Worm (Caenorhabditis elegans) whole organism, L4 larva: ENCODE results near the gene K01F9.2.

Experiments
- F26F4.8 ChIP-seq: fragments of 200-800 bp; sonication (Bioruptor generic); conservative IDR thresholded peaks from 2 replicates; pipeline ENCODE4 v1.3.6; 2022; ENCODE audit warnings: missing genetic modification characterization, missing compliant biosample characterization
- F37D6.2 ChIP-seq: sonication (generic microtip); optimal IDR thresholded peaks from 2 replicates; lab custom pipeline; 2016; ENCODE audit warnings: mild to moderate bottlenecking, missing genetic modification characterization, missing compliant biosample characterization
- F44E2.7 ChIP-seq: fragments of 200-800 bp; sonication (Bioruptor generic); IDR thresholded peaks from 2 replicates; pipeline ENCODE4 v2.1.2; 2022; ENCODE audit warnings: missing genetic modification characterization, missing compliant biosample characterization
- T26A8.4 ChIP-seq: fragments of 200-800 bp; sonication (Bioruptor generic); IDR thresholded peaks from 2 replicates; pipeline ENCODE4 v1.3.6; 2022; ENCODE audit warnings: missing genetic modification characterization, missing compliant biosample characterization
- Y105C5A.15 ChIP-seq: fragments of 200-800 bp; sonication (Bioruptor generic); IDR thresholded peaks from 2 replicates; pipeline ENCODE4 v1.3.6; 2022; ENCODE audit warnings: missing genetic modification characterization, missing compliant biosample characterization
- Y5F2A.4 ChIP-seq: fragments of 200-800 bp; sonication (Bioruptor generic); optimal IDR thresholded peaks from 2 replicates; lab custom pipeline; 2018; ENCODE audit warnings: mild to moderate bottlenecking, missing genetic modification characterization, missing compliant biosample characterization
- Y75B8A.6 ChIP-seq: fragments of 200-800 bp; sonication (Bioruptor generic); IDR thresholded peaks from 2 replicates; pipeline ENCODE4 v1.3.6; 2022; ENCODE audit warnings: missing genetic modification reagents, missing genetic modification characterization, missing compliant biosample characterization
- ZK546.5 ChIP-seq, 2 experiments: sonication (generic microtip); optimal IDR thresholded peaks; 2 replicates each; lab custom pipeline; 2017; ENCODE audit warnings: missing biosample characterization in 2 of 2, missing genetic modification characterization in 2 of 2
- aha-1 ChIP-seq: fragments of 150-350 bp; peaks from one replicate; lab custom pipeline; 2014; ENCODE audit warnings: missing biosample characterization, missing genetic modification characterization
- aly-2 ChIP-seq: sonication (generic microtip); optimal IDR thresholded peaks from 2 replicates; lab custom pipeline; 2018; ENCODE audit warnings: missing biosample characterization, missing genetic modification characterization
- ama-1 ChIP-seq: fragments of 150-350 bp; optimal IDR thresholded peaks from 2 replicates; lab custom pipeline; 2014; ENCODE audit warnings: inconsistent platforms, mixed read lengths
- ceh-28 ChIP-seq: fragments of 150-350 bp; optimal IDR thresholded peaks from 2 replicates; lab custom pipeline; 2014; ENCODE audit warnings: missing biosample characterization, missing genetic modification reagents, missing genetic modification characterization
- ceh-32 ChIP-seq: sonication (generic microtip); optimal IDR thresholded peaks from 2 replicates; lab custom pipeline; 2016; ENCODE audit warnings: mild to moderate bottlenecking, missing genetic modification characterization, missing compliant biosample characterization; ENCODE audit not compliant: poor library complexity
- ceh-44 ChIP-seq: fragments of 200-800 bp; sonication (Bioruptor generic); IDR thresholded peaks from 2 replicates; pipeline ENCODE4 v1.3.6; 2022; ENCODE audit warnings: missing genetic modification reagents, missing genetic modification characterization, missing compliant biosample characterization
- ceh-82 ChIP-seq: sonication (generic microtip); optimal IDR thresholded peaks from 2 replicates; lab custom pipeline; 2017; ENCODE audit warnings: missing biosample characterization, missing genetic modification characterization
- ces-1 ChIP-seq: fragments of 150-350 bp; sonication (generic microtip); optimal IDR thresholded peaks from 4 replicates; lab custom pipeline; 2014; ENCODE audit warnings: missing biosample characterization, missing genetic modification reagents, missing genetic modification characterization
- cey-2 ChIP-seq: sonication (generic microtip); optimal IDR thresholded peaks from 3 replicates; lab custom pipeline; 2017; ENCODE audit warnings: missing genetic modification characterization, mild to moderate bottlenecking, missing compliant biosample characterization, antibody characterized with exemption, borderline replicate concordance; ENCODE audit not compliant: insufficient read depth
- daf-8 ChIP-seq: fragments of 200-800 bp; sonication (Bioruptor generic); IDR thresholded peaks from 2 replicates; pipeline ENCODE4 v1.3.6; 2022; ENCODE audit warnings: missing genetic modification characterization, missing compliant biosample characterization
- dmd-6 ChIP-seq: fragments of 200-800 bp; sonication (Bioruptor generic); IDR thresholded peaks from 2 replicates; pipeline ENCODE4 v1.3.6; 2022; ENCODE audit warnings: missing genetic modification reagents, missing genetic modification characterization, missing compliant biosample characterization
- dpl-1 ChIP-seq: fragments of 150-350 bp; optimal IDR thresholded peaks from 2 replicates; lab custom pipeline; 2014; ENCODE audit warnings: missing biosample characterization, missing genetic modification reagents, missing genetic modification characterization
- duxl-1 ChIP-seq: sonication (generic microtip); optimal IDR thresholded peaks from 2 replicates; lab custom pipeline; 2016; ENCODE audit warnings: mild to moderate bottlenecking, missing genetic modification characterization, moderate library complexity, missing compliant biosample characterization; ENCODE audit not compliant: poor library complexity
- dve-1 ChIP-seq: sonication (generic microtip); optimal IDR thresholded peaks from 2 replicates; lab custom pipeline; 2017; ENCODE audit warnings: antibody characterized with exemption, mild to moderate bottlenecking, missing genetic modification characterization, missing compliant biosample characterization; ENCODE audit not compliant: insufficient read depth
- egl-27 ChIP-seq: sonication (generic microtip); optimal IDR thresholded peaks from 3 replicates; lab custom pipeline; 2017; ENCODE audit warnings: missing biosample characterization, missing genetic modification reagents, missing genetic modification characterization
- egl-43 ChIP-seq: fragments of 200-800 bp; sonication (Bioruptor generic); IDR thresholded peaks from 2 replicates; pipeline ENCODE4 v1.3.6; 2022; ENCODE audit warnings: missing genetic modification reagents, missing genetic modification characterization, missing compliant biosample characterization
- fos-1 ChIP-seq: fragments of 150-350 bp; optimal IDR thresholded peaks from 2 replicates; lab custom pipeline; 2014; ENCODE audit warnings: missing biosample characterization, missing genetic modification characterization
- hif-1 ChIP-seq, 2 experiments: sonication (generic microtip); optimal IDR thresholded peaks; 2 replicates each; lab custom pipeline; 2016 to 2017; ENCODE audit warnings: missing compliant biosample characterization in 2 of 2, missing genetic modification characterization in 2 of 2, missing genetic modification reagents in 2 of 2, missing genotype in 2 of 2, mild to moderate bottlenecking in 1 of 2
- hlh-11 ChIP-seq: fragments of 200-800 bp; sonication (Bioruptor generic); optimal IDR thresholded peaks from 2 replicates; lab custom pipeline; 2018; ENCODE audit warnings: mild to moderate bottlenecking, missing genetic modification characterization, missing compliant biosample characterization
- hlh-30 ChIP-seq: sonication (generic microtip); optimal IDR thresholded peaks from 2 replicates; lab custom pipeline; 2017; ENCODE audit warnings: antibody characterized with exemption, mild to moderate bottlenecking, missing genetic modification characterization, missing compliant biosample characterization; ENCODE audit not compliant: insufficient read depth
- hmg-1.1 ChIP-seq: fragments of 200-800 bp; sonication (Bioruptor generic); IDR thresholded peaks from 2 replicates; pipeline ENCODE4 v1.3.6; 2022; ENCODE audit warnings: missing genetic modification reagents, missing genetic modification characterization, missing compliant biosample characterization
- jun-1 ChIP-seq: fragments of 150-350 bp; optimal IDR thresholded peaks from 2 replicates; lab custom pipeline; 2014; ENCODE audit warnings: missing biosample characterization, missing genetic modification reagents, missing genetic modification characterization
- lim-7 ChIP-seq: fragments of 200-800 bp; sonication (Bioruptor generic); IDR thresholded peaks from 2 replicates; pipeline ENCODE4 v1.3.6; 2022; ENCODE audit warnings: missing genetic modification characterization, missing compliant biosample characterization
- lin-1 ChIP-seq: fragments of 200-800 bp; sonication (Bioruptor generic); IDR thresholded peaks from 2 replicates; pipeline ENCODE4 v1.3.6; 2022; ENCODE audit warnings: missing genetic modification reagents, missing genetic modification characterization, missing compliant biosample characterization
- lin-29 ChIP-seq: fragments of 200-800 bp; sonication (Bioruptor generic); IDR thresholded peaks from 2 replicates; pipeline ENCODE4 v1.3.6; 2022; ENCODE audit warnings: missing genetic modification reagents, missing genetic modification characterization, missing compliant biosample characterization
- lsy-2 ChIP-seq, 2 experiments: fragments of 150-350 bp in 1 of 2; sonication (generic microtip) in 1 of 2; optimal IDR thresholded peaks; 2 replicates each; lab custom pipeline; 2014 to 2017; ENCODE audit warnings: missing biosample characterization in 2 of 2, missing genetic modification characterization in 2 of 2
- mdl-1 ChIP-seq, 2 experiments: fragments of 150-350 bp in 1 of 2; sonication (generic microtip) in 1 of 2; optimal IDR thresholded peaks; 2 replicates each; lab custom pipeline; 2014 to 2017; ENCODE audit warnings: missing biosample characterization in 2 of 2, missing genetic modification characterization in 2 of 2
- mep-1 ChIP-seq: fragments of 150-350 bp; sonication (generic microtip); optimal IDR thresholded peaks from 3 replicates; lab custom pipeline; 2014; ENCODE audit warnings: missing biosample characterization, missing genetic modification characterization
- mxl-3 ChIP-seq: fragments of 200-800 bp; sonication (Bioruptor generic); optimal IDR thresholded peaks from 2 replicates; lab custom pipeline; 2018; ENCODE audit warnings: mild to moderate bottlenecking, missing genetic modification characterization, missing compliant biosample characterization
- nhr-102 ChIP-seq: sonication (generic microtip); optimal IDR thresholded peaks from 2 replicates; lab custom pipeline; 2016; ENCODE audit warnings: mild to moderate bottlenecking, missing genetic modification characterization, moderate library complexity, missing compliant biosample characterization
- nhr-111 ChIP-seq: fragments of 200-800 bp; sonication (Bioruptor generic); optimal IDR thresholded peaks from 2 replicates; lab custom pipeline; 2018; ENCODE audit warnings: mild to moderate bottlenecking, missing genetic modification characterization, missing compliant biosample characterization
- nhr-25 ChIP-seq: sonication (generic microtip); optimal IDR thresholded peaks from 2 replicates; lab custom pipeline; 2017; ENCODE audit warnings: missing genetic modification characterization, mild to moderate bottlenecking, missing compliant biosample characterization, antibody characterized with exemption, moderate library complexity, borderline replicate concordance; ENCODE audit not compliant: insufficient read depth
- php-3 ChIP-seq: fragments of 200-800 bp; sonication (Bioruptor generic); IDR thresholded peaks from 2 replicates; pipeline ENCODE4 v1.3.6; 2022; ENCODE audit warnings: missing genetic modification reagents, missing genetic modification characterization, missing compliant biosample characterization
- pqm-1 ChIP-seq: sonication (generic microtip); optimal IDR thresholded peaks from 2 replicates; lab custom pipeline; 2017; ENCODE audit warnings: missing biosample characterization, missing genetic modification characterization
- rbr-2 ChIP-seq: sonication (generic microtip); optimal IDR thresholded peaks from 2 replicates; lab custom pipeline; 2016; ENCODE audit warnings: missing genotype, missing genetic modification characterization, missing compliant biosample characterization
- unc-39 ChIP-seq: sonication (generic microtip); optimal IDR thresholded peaks from 2 replicates; lab custom pipeline; 2017; ENCODE audit warnings: missing biosample characterization, missing genetic modification characterization
- unc-62 ChIP-seq, 3 experiments: fragments of 150-350 bp in 1 of 3; sonication (generic microtip); optimal IDR thresholded peaks in 2 of 3; peaks in 1 of 3; 1 replicate in 1 of 3; 2 replicates in 2 of 3; lab custom pipeline; 2014 to 2017; ENCODE audit warnings: missing biosample characterization in 3 of 3, missing genetic modification characterization in 3 of 3, missing genetic modification reagents in 3 of 3, missing genotype in 1 of 3
- zfp-3 ChIP-seq: fragments of 200-800 bp; sonication (Bioruptor generic); conservative IDR thresholded peaks from 2 replicates; pipeline ENCODE4 v1.3.6; 2022; ENCODE audit warnings: missing genetic modification reagents, missing genetic modification characterization, missing compliant biosample characterization
- ztf-11 ChIP-seq: fragments of 150-350 bp; optimal IDR thresholded peaks from 2 replicates; lab custom pipeline; 2014; ENCODE audit warnings: missing biosample characterization, missing genetic modification characterization
- ztf-7 ChIP-seq: fragments of 150-350 bp; optimal IDR thresholded peaks from 2 replicates; lab custom pipeline; 2014; ENCODE audit warnings: missing biosample characterization, missing genetic modification characterization

The K01F9.2 gene

DNA sequence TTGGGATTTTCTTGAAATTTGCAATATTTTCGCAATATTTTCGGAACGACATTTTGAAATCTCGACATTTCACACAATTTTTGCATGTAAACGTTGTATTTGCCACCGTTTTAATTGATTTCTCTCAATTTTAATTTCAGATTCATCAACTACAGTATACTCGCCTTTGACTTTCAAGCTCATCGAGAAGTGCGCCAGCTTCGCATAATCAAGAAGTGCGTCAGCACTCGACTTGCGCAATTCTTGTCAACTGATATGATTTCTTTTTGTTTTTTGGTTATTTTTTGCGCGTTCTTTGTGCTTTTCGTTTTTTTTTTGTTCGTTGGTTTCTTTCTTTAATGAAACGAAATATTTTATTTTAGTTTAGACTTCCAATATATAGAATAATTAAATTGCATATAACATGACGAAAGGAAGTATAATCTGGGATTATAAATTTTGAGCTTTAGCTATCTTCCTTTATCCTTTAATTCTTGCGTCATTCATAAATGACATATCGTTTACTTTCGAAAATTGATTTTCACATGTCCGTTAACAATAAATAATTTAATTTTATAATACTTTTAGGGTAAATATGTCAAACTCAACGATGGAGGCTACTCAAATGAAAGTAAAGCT, 10.4 kb upstream of the K01F9.2 start, which contains the start of gene famh-136 (continued):
- TF ChIP-seq ceh-28 (tag; lab: Kevin White, UChicago) (no peak), cey-2 (no peak), ceh-82 (no peak), dpl-1 (GFP tag; lab: Kevin White, UChicago) (peak; percentile 85), pqm-1 (tag; lab: Kevin White, UChicago) (peak; percentile 65), php-3 (peak; percentile 56), jun-1 (tag; lab: Kevin White, UChicago) (no peak), ztf-7 (tag; lab: Kevin White, UChicago) (peak; percentile 64), egl-27 (tag; lab: Kevin White, UChicago) (no peak), mxl-3 (GFP tag; lab: Kevin White, UChicago) (peak; percentile 41), F44E2.7 (GFP tag; lab: Robert Waterston, UW) (no peak), F26F4.8 (GFP tag; lab: Robert Waterston, UW) (no peak), zfp-3 (GFP tag; lab: Robert Waterston, UW) (peak; percentile 66; the same call in 1 of the 2 replicates), egl-43 (GFP tag; lab: Robert Waterston, UW) (no peak), aha-1 (tag; lab: Kevin White, UChicago) (no peak), dmd-6 (peak; percentile 91), lin-1 (GFP tag; lab: Robert Waterston, UW) (no peak), ceh-44 (GFP tag; lab: Robert Waterston, UW) (no peak), ceh-32 (no peak), lin-29 (no peak), lim-7 (GFP tag; lab: Robert Waterston, UW) (no peak), fos-1 (tag; lab: Kevin White, UChicago) (peak; percentile 35), nhr-111 (no peak), nhr-25 (tag; lab: Kevin White, UChicago) (no peak), duxl-1 (tag; lab: Kevin White, UChicago) (peak; percentile 52), mdl-1 (tag; optimal IDR thresholded peaks at IDR 0.05; lab: Kevin White, UChicago) (peak in 1 of 2 experiments; percentile 56), nhr-102 (tag; lab: Kevin White, UChicago) (peak; percentile 85)

DNA sequence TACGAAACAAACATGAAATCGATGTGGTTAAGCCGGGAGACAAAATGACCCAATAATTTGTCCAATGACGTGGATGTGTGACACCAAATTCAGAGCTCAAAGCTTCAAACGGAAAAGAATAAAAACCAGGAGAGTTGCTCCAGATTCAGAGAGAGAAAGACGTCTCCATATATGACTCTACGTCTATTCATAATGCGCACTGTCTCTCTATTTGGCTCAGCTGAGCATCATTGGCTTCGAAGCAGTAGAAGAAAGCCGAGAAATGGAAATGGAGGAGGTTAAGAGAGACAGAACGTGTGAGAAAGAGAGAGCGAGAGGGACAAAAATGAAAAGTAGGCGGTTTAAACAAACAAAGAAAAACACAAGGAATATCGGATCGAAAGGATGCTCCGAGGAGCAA, 9.4 kb upstream of the K01F9.2 start:
- TF ChIP-seq T26A8.4 (GFP tag; lab: Robert Waterston, UW) (no peak), F37D6.2 (tag; lab: Kevin White, UChicago) (no peak), rbr-2 (tag; lab: Kevin White, UChicago) (peak; percentile 33), ces-1 (GFP tag; lab: Kevin White, UChicago) (no peak), lsy-2 (tag; optimal IDR thresholded peaks at IDR 0.05; lab: Kevin White, UChicago) (peak in 1 of 2 experiments; percentile 32), dve-1 (tag; lab: Kevin White, UChicago) (peak; percentile 16), hmg-1.1 (GFP tag; lab: Robert Waterston, UW) (peak; percentile 24; the same call in 1 of the 2 replicates), mep-1 (tag; lab: Kevin White, UChicago) (peak; percentile 20), daf-8 (GFP tag; lab: Robert Waterston, UW) (no peak), aly-2 (tag; lab: Kevin White, UChicago) (no peak), ZK546.5 (tag; optimal IDR thresholded peaks at IDR 0.05; lab: Kevin White, UChicago) (no peak), unc-39 (tag; lab: Kevin White, UChicago) (no peak), unc-62 (GFP tag; optimal IDR thresholded peaks at IDR 0.05 in 1 of 2; lab: Kevin White, UChicago) (peak in 1 of 2 experiments; percentile 55), unc-62 (tag; optimal IDR thresholded peaks at IDR 0.05; lab: Kevin White, UChicago) (no peak), Y75B8A.6 (GFP tag; lab: Robert Waterston, UW) (no peak), ama-1 (lab: Kevin White, UChicago) (no peak), hlh-11 (no peak), pqm-1 (tag; lab: Kevin White, UChicago) (no peak), Y5F2A.4 (GFP tag; lab: Kevin White, UChicago) (no peak), ztf-11 (tag; lab: Kevin White, UChicago) (no peak), Y105C5A.15 (GFP tag; lab: Robert Waterston, UW) (no peak), hlh-30 (tag; lab: Kevin White, UChicago) (peak; percentile 40), hif-1 (tag; optimal IDR thresholded peaks at IDR 0.05; lab: Kevin White, UChicago) (no peak)
